Fruit fly (Drosophila melanogaster) whole organism, embryonic: Measurements from ENCODE around the gene CG31278.

Experiments used
- Abd-B ChIP-seq: fragments of 200-800 bp; sonication (Bioruptor generic); optimal IDR thresholded peaks from 2 replicates; lab custom pipeline; 2018; ENCODE audit warnings: missing biosample characterization, mild to moderate bottlenecking, missing genetic modification characterization, moderate library complexity
- CG10979 ChIP-seq: fragments of 200-800 bp; sonication (Bioruptor generic); optimal IDR thresholded peaks from 2 replicates; lab custom pipeline; 2018; ENCODE audit warnings: missing biosample characterization, mild to moderate bottlenecking, missing genetic modification characterization, moderate library complexity
- CG12071 ChIP-seq: fragments of 200-800 bp; sonication (Bioruptor generic); optimal IDR thresholded peaks from 3 replicates; lab custom pipeline; 2018; ENCODE audit warnings: missing biosample characterization, mild to moderate bottlenecking, missing genetic modification characterization
- CG12155 ChIP-seq: fragments of 200-800 bp; sonication (Bioruptor generic); optimal IDR thresholded peaks from 3 replicates; lab custom pipeline; 2016; ENCODE audit warnings: missing biosample characterization, missing genetic modification characterization
- CG1233 ChIP-seq: fragments of 200-800 bp; sonication (Bioruptor generic); optimal IDR thresholded peaks from 4 replicates; lab custom pipeline; 2018; ENCODE audit warnings: missing biosample characterization, mild to moderate bottlenecking, missing genetic modification characterization
- CG14050 ChIP-seq: fragments of 200-800 bp; sonication (Bioruptor generic); IDR thresholded peaks from 3 replicates; pipeline ENCODE4 v1.3.6; 2022; ENCODE audit warnings: missing biosample characterization, missing genetic modification characterization
- CG15479 ChIP-seq: fragments of 200-800 bp; sonication (Bioruptor generic); optimal IDR thresholded peaks from 3 replicates; lab custom pipeline; 2019; ENCODE audit warnings: missing biosample characterization, mild to moderate bottlenecking, missing genetic modification characterization, moderate library complexity
- CG15601 ChIP-seq: fragments of 200-800 bp; sonication (Bioruptor generic); optimal IDR thresholded peaks from 3 replicates; lab custom pipeline; 2019; ENCODE audit warnings: missing biosample characterization, mild to moderate bottlenecking, missing genetic modification characterization, moderate library complexity
- CG16863 ChIP-seq: fragments of 200-800 bp; sonication (Bioruptor generic); optimal IDR thresholded peaks from 3 replicates; lab custom pipeline; 2016; ENCODE audit warnings: missing biosample characterization, missing genetic modification characterization
- CG17328 ChIP-seq: fragments of 200-800 bp; sonication (Bioruptor generic); IDR thresholded peaks from 2 replicates; pipeline ENCODE4 v1.3.6; 2022; ENCODE audit warnings: missing biosample characterization, missing genetic modification characterization
- CG2199 ChIP-seq: fragments of 200-800 bp; sonication (Bioruptor generic); IDR thresholded peaks from 3 replicates; pipeline ENCODE4 v1.3.6; 2022; ENCODE audit warnings: missing biosample characterization, missing genetic modification characterization
- CG4854 ChIP-seq: fragments of 200-800 bp; sonication (Bioruptor generic); optimal IDR thresholded peaks from 2 replicates; lab custom pipeline; 2016; ENCODE audit warnings: missing biosample characterization, missing genetic modification characterization, inconsistent platforms
- CG7357 ChIP-seq: fragments of 200-800 bp; sonication (Bioruptor generic); IDR thresholded peaks from 3 replicates; pipeline ENCODE4 v1.3.6; 2022; ENCODE audit warnings: missing biosample characterization, missing genetic modification characterization
- CG7786 ChIP-seq: fragments of 200-800 bp; sonication (Bioruptor generic); optimal IDR thresholded peaks from 2 replicates; lab custom pipeline; 2016; ENCODE audit warnings: missing biosample characterization, missing genetic modification characterization
- CG9727 ChIP-seq: fragments of 200-800 bp; sonication (Bioruptor generic); optimal IDR thresholded peaks from 3 replicates; lab custom pipeline; 2017; ENCODE audit warnings: missing biosample characterization, mild to moderate bottlenecking, missing genetic modification characterization
- CrebB ChIP-seq: fragments of 200-800 bp; sonication (Bioruptor generic); optimal IDR thresholded peaks from 3 replicates; lab custom pipeline; 2018; ENCODE audit warnings: missing biosample characterization, mild to moderate bottlenecking, missing genetic modification characterization
- Dll ChIP-seq: fragments of 200-800 bp; sonication (Bioruptor generic); IDR thresholded peaks from 4 replicates; pipeline ENCODE4 v1.3.6; 2022; ENCODE audit warnings: missing biosample characterization, missing genetic modification characterization; ENCODE audit not compliant: partially characterized antibody
- Fer3 ChIP-seq: fragments of 200-800 bp; sonication (Bioruptor generic); optimal IDR thresholded peaks from 2 replicates; lab custom pipeline; 2018; ENCODE audit warnings: missing biosample characterization, mild to moderate bottlenecking, missing genetic modification characterization, moderate library complexity
- HLH54F ChIP-seq: fragments of 200-800 bp; sonication (Bioruptor generic); optimal IDR thresholded peaks from 3 replicates; lab custom pipeline; 2016; ENCODE audit warnings: missing biosample characterization, missing genetic modification characterization
- Hsf ChIP-seq: fragments of 200-800 bp; sonication (Bioruptor generic); optimal IDR thresholded peaks from 3 replicates; lab custom pipeline; 2016; ENCODE audit warnings: missing biosample characterization, missing genetic modification characterization
- Lim3 ChIP-seq: fragments of 200-800 bp; sonication (Bioruptor generic); IDR thresholded peaks from 2 replicates; pipeline ENCODE4 v1.3.6; 2022; ENCODE audit warnings: missing biosample characterization, missing genetic modification characterization
- Meics ChIP-seq: fragments of 200-800 bp; sonication (Bioruptor generic); optimal IDR thresholded peaks from 2 replicates; lab custom pipeline; 2017; ENCODE audit warnings: missing biosample characterization, mild to moderate bottlenecking, missing genetic modification characterization
- NFAT ChIP-seq: fragments of 200-800 bp; sonication (Bioruptor generic); IDR thresholded peaks from 2 replicates; pipeline ENCODE4 v1.3.6; 2022; ENCODE audit warnings: missing biosample characterization, missing genetic modification characterization
- Scr ChIP-seq: fragments of 200-800 bp; sonication (Bioruptor generic); IDR thresholded peaks from 2 replicates; pipeline ENCODE4 v1.3.6; 2022; ENCODE audit warnings: missing biosample characterization, missing genetic modification characterization; ENCODE audit not compliant: partially characterized antibody
- Sry-β ChIP-seq: fragments of 200-800 bp; sonication (Bioruptor generic); optimal IDR thresholded peaks from 2 replicates; lab custom pipeline; 2018; ENCODE audit warnings: missing biosample characterization, mild to moderate bottlenecking, missing genetic modification characterization, moderate library complexity
- Vsx1 ChIP-seq: fragments of 200-800 bp; sonication (Bioruptor generic); optimal IDR thresholded peaks from 2 replicates; lab custom pipeline; 2017; ENCODE audit warnings: missing biosample characterization, mild to moderate bottlenecking, missing genetic modification characterization, missing genetic modification reagents
- YL-1 ChIP-seq: fragments of 200-800 bp; sonication (Bioruptor generic); optimal IDR thresholded peaks from 3 replicates; lab custom pipeline; 2017; ENCODE audit warnings: missing biosample characterization, mild to moderate bottlenecking, missing genetic modification characterization
- ab ChIP-seq: fragments of 200-800 bp; sonication (Bioruptor generic); optimal IDR thresholded peaks from 2 replicates; lab custom pipeline; 2016; ENCODE audit warnings: missing biosample characterization, missing genetic modification characterization
- bbx ChIP-seq: fragments of 200-800 bp; sonication (Bioruptor generic); IDR thresholded peaks from 2 replicates; pipeline ENCODE4 v1.3.6; 2022; ENCODE audit warnings: missing biosample characterization, missing genetic modification characterization; ENCODE audit not compliant: partially characterized antibody
- bsh ChIP-seq, 2 experiments: fragments of 200-800 bp; sonication (Bioruptor generic); optimal IDR thresholded peaks; 2 replicates each; lab custom pipeline; 2017 to 2018; ENCODE audit warnings: mild to moderate bottlenecking in 2 of 2, missing biosample characterization in 2 of 2, missing genetic modification characterization in 2 of 2, moderate library complexity in 1 of 2
- btn ChIP-seq: fragments of 200-800 bp; sonication (Bioruptor generic); optimal IDR thresholded peaks from 2 replicates; lab custom pipeline; 2016; ENCODE audit warnings: missing biosample characterization, missing genetic modification characterization
- cato ChIP-seq: fragments of 200-800 bp; sonication (Bioruptor generic); optimal IDR thresholded peaks from 2 replicates; lab custom pipeline; 2016; ENCODE audit warnings: missing biosample characterization, missing genetic modification characterization, borderline replicate concordance
- chn ChIP-seq: fragments of 200-800 bp; sonication (Bioruptor generic); optimal IDR thresholded peaks from 2 replicates; lab custom pipeline; 2016; ENCODE audit warnings: missing biosample characterization, missing genetic modification characterization
- disco-r ChIP-seq: fragments of 200-800 bp; sonication (Bioruptor generic); optimal IDR thresholded peaks from 2 replicates; lab custom pipeline; 2016; ENCODE audit warnings: missing biosample characterization, missing genetic modification characterization
- dmrt11E ChIP-seq: fragments of 200-800 bp; sonication (Bioruptor generic); optimal IDR thresholded peaks from 3 replicates; lab custom pipeline; 2018; ENCODE audit warnings: missing biosample characterization, mild to moderate bottlenecking, missing genetic modification characterization, moderate library complexity
- exex ChIP-seq: fragments of 200-800 bp; sonication (Bioruptor generic); optimal IDR thresholded peaks from 4 replicates; lab custom pipeline; 2018; ENCODE audit warnings: missing biosample characterization, mild to moderate bottlenecking, missing genetic modification characterization, moderate library complexity
- grn ChIP-seq: fragments of 200-800 bp; sonication (Bioruptor generic); optimal IDR thresholded peaks from 3 replicates; lab custom pipeline; 2017; ENCODE audit warnings: missing biosample characterization, missing genetic modification characterization
- gt ChIP-seq: fragments of 200-800 bp; sonication (Bioruptor generic); IDR thresholded peaks from 2 replicates; pipeline ENCODE4 v1.3.6; 2022; ENCODE audit warnings: missing biosample characterization, missing genetic modification characterization
- hth ChIP-seq: fragments of >200 bp; optimal IDR thresholded peaks from 2 replicates; lab custom pipeline; 2017; ENCODE audit warnings: inconsistent platforms
- kni ChIP-seq: fragments of 200-800 bp; sonication (Bioruptor generic); optimal IDR thresholded peaks from 3 replicates; lab custom pipeline; 2017; ENCODE audit warnings: mild to moderate bottlenecking, missing biosample characterization, missing genetic modification reagents, missing genetic modification characterization
- luna ChIP-seq: fragments of 200-800 bp; sonication (Bioruptor generic); optimal IDR thresholded peaks from 2 replicates; lab custom pipeline; 2016; ENCODE audit warnings: missing biosample characterization, missing genetic modification characterization
- mirr ChIP-seq: fragments of 200-800 bp; sonication (Bioruptor generic); optimal IDR thresholded peaks from 3 replicates; lab custom pipeline; 2018; ENCODE audit warnings: missing biosample characterization, mild to moderate bottlenecking, missing genetic modification characterization
- otp ChIP-seq: fragments of 200-800 bp; sonication (Bioruptor generic); IDR thresholded peaks from 3 replicates; pipeline ENCODE4, ENCODE4 v1.3.6; 2022; ENCODE audit warnings: missing biosample characterization, missing genetic modification characterization
- sd ChIP-seq: fragments of 200-800 bp; sonication (Bioruptor generic); optimal IDR thresholded peaks from 3 replicates; lab custom pipeline; 2018; ENCODE audit warnings: missing biosample characterization, mild to moderate bottlenecking, missing genetic modification characterization, moderate library complexity
- sens-2 ChIP-seq: fragments of 200-800 bp; sonication (Bioruptor generic); IDR thresholded peaks from 2 replicates; pipeline ENCODE4 v1.3.6; 2022; ENCODE audit warnings: missing biosample characterization, missing genetic modification characterization
- sim ChIP-seq: fragments of 200-800 bp; sonication (Bioruptor generic); IDR thresholded peaks from 2 replicates; pipeline ENCODE4 v1.3.6; 2022; ENCODE audit warnings: missing biosample characterization, missing genetic modification characterization
- tap ChIP-seq: fragments of 200-800 bp; optimal IDR thresholded peaks from 3 replicates; lab custom pipeline; 2019; ENCODE audit warnings: missing biosample characterization, mild to moderate bottlenecking, missing genetic modification characterization, moderate library complexity
- tx ChIP-seq: fragments of 200-800 bp; sonication (Bioruptor generic); optimal IDR thresholded peaks from 2 replicates; lab custom pipeline; 2016; ENCODE audit warnings: missing biosample characterization, missing genetic modification characterization
- zfh2 ChIP-seq: fragments of 200-800 bp; sonication (Bioruptor generic); optimal IDR thresholded peaks from 2 replicates; lab custom pipeline; 2016; ENCODE audit warnings: missing biosample characterization, missing genetic modification characterization

Gene CG31278

DNA sequence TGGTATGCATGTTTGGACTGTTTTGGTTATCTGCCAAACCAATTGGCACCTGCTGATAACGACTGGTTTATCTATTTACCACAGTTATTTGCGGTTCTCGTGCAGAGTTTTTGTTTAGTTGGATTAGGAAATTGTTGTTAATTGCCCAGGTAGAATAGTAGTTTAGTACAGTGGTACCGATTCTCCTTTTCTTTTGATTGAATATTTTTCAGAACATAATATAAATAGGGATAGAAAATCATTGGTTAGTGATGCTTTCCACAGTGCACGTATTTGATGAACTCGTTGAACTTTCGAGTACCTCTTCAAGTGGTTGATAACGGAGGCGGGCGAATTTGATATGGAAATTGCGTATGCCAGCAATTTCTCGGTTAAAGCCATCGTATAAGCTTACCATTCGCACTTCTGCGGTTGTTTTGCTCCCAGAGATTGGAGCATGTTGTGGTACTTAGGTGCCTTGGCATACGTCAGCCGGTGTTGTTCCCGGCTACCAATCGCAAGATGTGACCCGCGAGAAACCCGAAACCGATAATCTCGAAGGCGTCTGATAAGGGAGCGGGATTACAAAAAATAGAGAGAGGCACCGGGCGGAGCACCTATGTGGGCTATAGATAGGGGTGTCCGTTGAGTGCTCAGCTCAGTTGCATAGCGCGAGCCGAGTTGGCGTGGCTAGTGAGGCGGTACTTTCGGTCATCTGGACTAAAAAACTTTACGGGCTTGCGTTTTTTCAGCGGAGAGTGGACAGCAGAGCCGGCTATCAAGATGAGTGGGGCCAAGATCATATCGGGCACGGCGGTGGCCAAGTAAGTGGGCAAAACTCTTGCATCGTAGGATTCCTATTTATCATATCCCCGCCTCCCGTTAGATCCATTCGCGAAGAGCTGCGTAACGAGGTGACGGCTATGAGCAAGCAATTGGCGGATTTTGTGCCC lies 8.9 kb downstream of the CG31278 start (continued):
- TF ChIP-seq zfh2, result peak; percentile 45
- TF ChIP-seq CG12155 (GFP tag; lab: Kevin White, UChicago), result peak; percentile 25
- TF ChIP-seq CG2199, result no peak
- peak; percentile 95 for TF ChIP-seq exex (tag; lab: Kevin White, UChicago)
- TF ChIP-seq luna, result no peak
- no peak for TF ChIP-seq Dll (GFP tag; lab: Robert Waterston, UW)
- no peak for TF ChIP-seq gt (GFP tag; lab: Robert Waterston, UW)
- no peak for TF ChIP-seq tx (GFP tag; lab: Kevin White, UChicago)
- peak; percentile 79 for TF ChIP-seq sd (tag; lab: Kevin White, UChicago)
- no peak for TF ChIP-seq bbx (GFP tag; lab: Robert Waterston, UW)
- TF ChIP-seq otp (GFP tag; lab: Robert Waterston, UW), result peak; percentile 49; the same call in 1 of the 3 replicates
- no peak for TF ChIP-seq CG1233 (GFP tag; lab: Kevin White, UChicago)
- TF ChIP-seq tap, result no peak
- TF ChIP-seq Fer3, result peak; percentile 40
- peak; percentile 35 for TF ChIP-seq CG12071 (GFP tag; lab: Kevin White, UChicago)
- TF ChIP-seq CrebB (tag; lab: Kevin White, UChicago), result no peak
- TF ChIP-seq chn (GFP tag; lab: Kevin White, UChicago), result no peak
- TF ChIP-seq Meics (GFP tag; lab: Kevin White, UChicago), result peak; percentile 39
- no peak for TF ChIP-seq sens-2 (GFP tag; lab: Robert Waterston, UW)
- peak; percentile 6 for TF ChIP-seq Hsf
- no peak for TF ChIP-seq Lim3 (GFP tag; lab: Robert Waterston, UW)
- TF ChIP-seq cato (GFP tag; lab: Kevin White, UChicago), result no peak
- TF ChIP-seq disco-r (GFP tag; lab: Kevin White, UChicago), result no peak
- TF ChIP-seq Vsx1, result no peak
- TF ChIP-seq CG14050 (GFP tag; lab: Robert Waterston, UW), result no peak
- no peak for TF ChIP-seq CG17328 (GFP tag; lab: Robert Waterston, UW)
- no peak for TF ChIP-seq YL-1 (GFP tag; lab: Kevin White, UChicago)
- no peak for TF ChIP-seq dmrt11E (tag; lab: Kevin White, UChicago)
- no peak for TF ChIP-seq CG9727 (GFP tag; lab: Kevin White, UChicago)
- TF ChIP-seq CG15479 (GFP tag; lab: Kevin White, UChicago), result peak; percentile 77
- no peak for TF ChIP-seq NFAT (GFP tag; lab: Robert Waterston, UW)
- no peak for TF ChIP-seq CG16863
- no peak for TF ChIP-seq CG4854 (GFP tag; lab: Kevin White, UChicago)
- TF ChIP-seq bsh (GFP tag; optimal IDR thresholded peaks at IDR 0.05; lab: Kevin White, UChicago), result no peak
- TF ChIP-seq CG15601 (tag; lab: Kevin White, UChicago), result no peak
- TF ChIP-seq Scr, result no peak
- peak; percentile 90 for TF ChIP-seq mirr (GFP tag; lab: Kevin White, UChicago)
- TF ChIP-seq Abd-B, result no peak
- no peak for TF ChIP-seq hth (lab: Kevin White, UChicago)
- TF ChIP-seq HLH54F (GFP tag; lab: Kevin White, UChicago), result no peak
- TF ChIP-seq grn (GFP tag; lab: Kevin White, UChicago), result peak; percentile 68
- no peak for TF ChIP-seq kni (GFP tag; lab: Kevin White, UChicago)
- peak; percentile 27 for TF ChIP-seq CG7786 (GFP tag; lab: Kevin White, UChicago)
- no peak for TF ChIP-seq ab (GFP tag; lab: Kevin White, UChicago)
- TF ChIP-seq CG7357, result no peak
- TF ChIP-seq sim (GFP tag; lab: Robert Waterston, UW), result no peak
- no peak for TF ChIP-seq CG10979 (tag; lab: Kevin White, UChicago)
- TF ChIP-seq btn (GFP tag; lab: Kevin White, UChicago), result no peak
- TF ChIP-seq Sry-β (GFP tag; lab: Kevin White, UChicago), result no peak
